Fruit fly (Drosophila melanogaster): Measurements from ENCODE around the gene Vha100-1.

Vha100-1 gene

dm6 chr3R:29151621-29152092 is 20.7 kb downstream of the Vha100-1 start, which contains the start of gene eIF2D (continued):
- TF ChIP-seq CG6683 (GFP tag; optimal IDR thresholded peaks at IDR 0.05) = peak; percentile 28
- no peak for TF ChIP-seq CG34224 (GFP tag; IDR thresholded peaks at IDR 0.05; ENCODE audit: partially characterized antibody)
- TF ChIP-seq Trl (optimal IDR thresholded peaks at IDR 0.05) = no peak
- TF ChIP-seq Trl (GFP tag; optimal IDR thresholded peaks at IDR 0.05) = peak; percentile 66
- TF ChIP-seq Eip74EF (GFP tag; optimal IDR thresholded peaks at IDR 0.05) = peak in 1 of 2 experiments; percentile 63
- peak; percentile 51; the same call in 1 of the 2 replicates for TF ChIP-seq sob (GFP tag; IDR thresholded peaks at IDR 0.05)
- peak; percentile 29 to 50 for TF ChIP-seq dpn (GFP tag; optimal IDR thresholded peaks at IDR 0.05)
- peak; percentile 75 for TF ChIP-seq Xrp1 (GFP tag; IDR thresholded peaks at IDR 0.05)
- TF ChIP-seq fu2 (GFP tag; optimal IDR thresholded peaks at IDR 0.05) = no peak
- peak; percentile 74 for TF ChIP-seq CG2678 (tag; optimal IDR thresholded peaks at IDR 0.05)
- peak; percentile 56; the same call in 2 of the 3 replicates for TF ChIP-seq zfh1 (GFP tag; IDR thresholded peaks at IDR 0.05)
- TF ChIP-seq CG4404 (GFP tag; IDR thresholded peaks at IDR 0.05) = 0 out of 2 replicates have a peak, but pooled peaks have one; percentile 23
- 0 out of 4 replicates have a peak, but pooled peaks have one; percentile 8 for TF ChIP-seq Gug (GFP tag; IDR thresholded peaks at IDR 0.05)
- peak; percentile 41 for TF ChIP-seq dmrt11E (tag; optimal IDR thresholded peaks at IDR 0.05)
- TF ChIP-seq Doc2 (GFP tag; IDR thresholded peaks at IDR 0.05) = no peak
- peak; percentile 50 for TF ChIP-seq Hsf (GFP tag; optimal IDR thresholded peaks at IDR 0.05)
- no peak for TF ChIP-seq Lhr (GFP tag; optimal IDR thresholded peaks at IDR 0.05)
- TF ChIP-seq CG30403 (GFP tag; optimal IDR thresholded peaks at IDR 0.05) = peak; percentile 67
- peak; percentile 46 for TF ChIP-seq B-H2 (GFP tag; optimal IDR thresholded peaks at IDR 0.05)
- TF ChIP-seq CG15601 (tag; optimal IDR thresholded peaks at IDR 0.05) = peak; percentile 32
- no peak for TF ChIP-seq toy (GFP tag; IDR thresholded peaks at IDR 0.05)
- TF ChIP-seq caup (GFP tag; optimal IDR thresholded peaks at IDR 0.05; ENCODE audit: severe bottlenecking) = peak; percentile 68
- TF ChIP-seq pnt (GFP tag; optimal IDR thresholded peaks at IDR 0.05) = no peak
- peak; percentile 58 for TF ChIP-seq slp2 (GFP tag; optimal IDR thresholded peaks at IDR 0.05)
- peak; percentile 49; the same call in 2 of the 3 replicates for TF ChIP-seq tgo (GFP tag; IDR thresholded peaks at IDR 0.05)
- no peak for TF ChIP-seq bigmax (GFP tag; optimal IDR thresholded peaks at IDR 0.05)
- TF ChIP-seq CG18476 (GFP tag; optimal IDR thresholded peaks at IDR 0.05) = peak; percentile 20
- peak; percentile 28 for TF ChIP-seq jumu (GFP tag; optimal IDR thresholded peaks at IDR 0.05)
- TF ChIP-seq D19A (tag; optimal IDR thresholded peaks at IDR 0.05) = no peak
- TF ChIP-seq CG18011 (GFP tag; optimal IDR thresholded peaks at IDR 0.05) = peak; percentile 30
- peak; percentile 46 for TF ChIP-seq CG9817 (tag; optimal IDR thresholded peaks at IDR 0.05)
- TF ChIP-seq ac (GFP tag; optimal IDR thresholded peaks at IDR 0.05) = peak; percentile 24
- no peak for TF ChIP-seq tio (GFP tag; optimal IDR thresholded peaks at IDR 0.05)
- peak; percentile 51 for TF ChIP-seq sug (tag; optimal IDR thresholded peaks at IDR 0.05)
- peak; percentile 53 for TF ChIP-seq CG12659 (GFP tag; optimal IDR thresholded peaks at IDR 0.05)
- TF ChIP-seq so (GFP tag; IDR thresholded peaks at IDR 0.05) = peak; percentile 58; the same call in 1 of the 3 replicates
- peak; percentile 96 for TF ChIP-seq sens (GFP tag)
- TF ChIP-seq kni (GFP tag; optimal IDR thresholded peaks at IDR 0.05) = peak; percentile 24
- TF ChIP-seq Bdp1 (GFP tag; optimal IDR thresholded peaks at IDR 0.05) = peak; percentile 20
- TF ChIP-seq CG15696 (tag; optimal IDR thresholded peaks at IDR 0.05) = peak; percentile 66
- TF ChIP-seq CG10267 (tag; optimal IDR thresholded peaks at IDR 0.05) = peak; percentile 73
- peak; percentile 51 for TF ChIP-seq CG13624 (GFP tag; optimal IDR thresholded peaks at IDR 0.05)
- TF ChIP-seq Ada2b (GFP tag; IDR thresholded peaks at IDR 0.05) = peak; percentile 57; the same call in 1 of the 2 replicates
- TF ChIP-seq YL-1 (GFP tag; optimal IDR thresholded peaks at IDR 0.05) = no peak
- TF ChIP-seq CG12155 (GFP tag; optimal IDR thresholded peaks at IDR 0.05) = peak; percentile 36
- TF ChIP-seq maf-S (GFP tag; optimal IDR thresholded peaks at IDR 0.05) = no peak
- TF ChIP-seq Oli (tag; optimal IDR thresholded peaks at IDR 0.05) = peak; percentile 49
- peak; percentile 71 for TF ChIP-seq CG12391 (tag; optimal IDR thresholded peaks at IDR 0.05)
- TF ChIP-seq ara (GFP tag; IDR thresholded peaks at IDR 0.05) = peak; percentile 70; the same call in 1 of the 2 replicates
- TF ChIP-seq CG15514 (GFP tag; optimal IDR thresholded peaks at IDR 0.05) = peak; percentile 77
